Fruit fly (Drosophila melanogaster) S2 (cell line): ENCODE data around the gene Vps52.

ENCODE experiments used
- CG8478 ChIP-seq: fragments of >200 bp; optimal IDR thresholded peaks from 2 replicates; lab custom pipeline; 2018
- CTCF ChIP-seq, 2 experiments: fragments of >200 bp; optimal IDR thresholded peaks; 2 replicates each; lab custom pipeline; 2018

dm6 chr2L:5499458-5499857 lies 24.2 kb downstream of the Vps52 start:
- TF ChIP-seq CG8478 (lab: Kevin White, UChicago) = no peak
- no peak for TF ChIP-seq CTCF (optimal IDR thresholded peaks at IDR 0.05; lab: Kevin White, UChicago)
